Fruit fly (Drosophila melanogaster) whole organism, prepupa: ENCODE results near the gene CG7246.

Experiments used
- CG11294 ChIP-seq: fragments of 200-800 bp; sonication (Bioruptor generic); IDR thresholded peaks from 2 replicates; pipeline ENCODE4 v1.3.6; 2022; ENCODE audit warnings: missing biosample characterization, missing genetic modification characterization
- CG11762 ChIP-seq: fragments of 200-800 bp; sonication (Bioruptor generic); optimal IDR thresholded peaks from 3 replicates; lab custom pipeline; 2016; ENCODE audit warnings: missing biosample characterization, missing genetic modification characterization; ENCODE audit not compliant: insufficient read depth
- CG11902 ChIP-seq: fragments of 200-800 bp; sonication (Bioruptor generic); optimal IDR thresholded peaks from 3 replicates; lab custom pipeline; 2016; ENCODE audit warnings: missing biosample characterization, missing genetic modification characterization
- CG15336 ChIP-seq: fragments of 200-800 bp; sonication (Bioruptor generic); IDR thresholded peaks from 2 replicates; pipeline ENCODE4 v1.3.6; 2022; ENCODE audit warnings: missing biosample characterization, missing genetic modification characterization
- CG1621 ChIP-seq: fragments of 200-800 bp; sonication (Bioruptor generic); optimal IDR thresholded peaks from 3 replicates; lab custom pipeline; 2018; ENCODE audit warnings: missing biosample characterization, mild to moderate bottlenecking, missing genetic modification characterization
- CG3032 ChIP-seq: fragments of 200-800 bp; optimal IDR thresholded peaks from 2 replicates; lab custom pipeline; 2019; ENCODE audit warnings: missing biosample characterization, mild to moderate bottlenecking, missing genetic modification characterization, moderate library complexity
- CG31627 ChIP-seq: fragments of 200-800 bp; sonication (Bioruptor generic); optimal IDR thresholded peaks from 3 replicates; lab custom pipeline; 2016; ENCODE audit warnings: missing biosample characterization, missing genetic modification characterization
- CG32006 ChIP-seq: fragments of 200-800 bp; sonication (Bioruptor generic); optimal IDR thresholded peaks from 3 replicates; lab custom pipeline; 2017; ENCODE audit warnings: missing biosample characterization, mild to moderate bottlenecking, missing genetic modification characterization
- CG3919 ChIP-seq: fragments of 200-800 bp; sonication (Bioruptor generic); optimal IDR thresholded peaks from 3 replicates; lab custom pipeline; 2016; ENCODE audit warnings: missing biosample characterization, missing genetic modification characterization
- CG4318 ChIP-seq: fragments of 200-800 bp; sonication (Bioruptor generic); optimal IDR thresholded peaks from 3 replicates; lab custom pipeline; 2017; ENCODE audit warnings: missing biosample characterization, mild to moderate bottlenecking, missing genetic modification characterization
- CG6163 ChIP-seq: fragments of 200-800 bp; sonication (Bioruptor generic); IDR thresholded peaks from 3 replicates; pipeline ENCODE4 v1.3.6; 2022; ENCODE audit warnings: missing biosample characterization, missing genetic modification characterization
- CG6276 ChIP-seq: fragments of 200-800 bp; sonication (Bioruptor generic); optimal IDR thresholded peaks from 2 replicates; lab custom pipeline; 2017; ENCODE audit warnings: missing biosample characterization, mild to moderate bottlenecking, missing genetic modification characterization
- CG6854 ChIP-seq: fragments of 200-800 bp; sonication (Bioruptor generic); optimal IDR thresholded peaks from 2 replicates; lab custom pipeline; 2017; ENCODE audit warnings: missing biosample characterization, mild to moderate bottlenecking, missing genetic modification characterization
- CG7368 ChIP-seq: fragments of 200-800 bp; sonication (Bioruptor generic); optimal IDR thresholded peaks from 3 replicates; lab custom pipeline; 2016; ENCODE audit warnings: missing biosample characterization, missing genetic modification characterization
- CG8319 ChIP-seq: fragments of 200-800 bp; sonication (Bioruptor generic); optimal IDR thresholded peaks from 3 replicates; lab custom pipeline; 2016; ENCODE audit warnings: missing biosample characterization, missing genetic modification characterization
- CG9139 ChIP-seq: fragments of 200-800 bp; sonication (Bioruptor generic); optimal IDR thresholded peaks from 3 replicates; lab custom pipeline; 2017; ENCODE audit warnings: missing biosample characterization, mild to moderate bottlenecking, missing genetic modification characterization
- Eip75B ChIP-seq: fragments of 200-800 bp; sonication (Bioruptor generic); optimal IDR thresholded peaks from 3 replicates; lab custom pipeline; 2016; ENCODE audit warnings: missing biosample characterization, missing genetic modification characterization
- Eip78C ChIP-seq: fragments of 200-800 bp; sonication (Bioruptor generic); peaks from one replicate; lab custom pipeline; 2016; ENCODE audit warnings: missing biosample characterization, missing genetic modification characterization
- Eip93F ChIP-seq: fragments of 200-800 bp; sonication (Bioruptor generic); optimal IDR thresholded peaks from 2 replicates; lab custom pipeline; 2016; ENCODE audit warnings: missing biosample characterization, mild to moderate bottlenecking, missing genetic modification characterization
- Ets21C ChIP-seq: fragments of 200-800 bp; sonication (Bioruptor generic); optimal IDR thresholded peaks from 3 replicates; lab custom pipeline; 2016; ENCODE audit warnings: missing biosample characterization, missing genetic modification characterization
- Ets96B ChIP-seq: fragments of 200-800 bp; optimal IDR thresholded peaks from 2 replicates; lab custom pipeline; 2019; ENCODE audit warnings: missing biosample characterization, mild to moderate bottlenecking, missing genetic modification characterization, moderate library complexity
- Gug ChIP-seq: fragments of 200-800 bp; sonication (Bioruptor generic); IDR thresholded peaks from 2 replicates; pipeline ENCODE4 v1.3.6; 2022; ENCODE audit warnings: missing biosample characterization, missing genetic modification characterization
- Hr39 ChIP-seq: fragments of 200-800 bp; sonication (Bioruptor generic); optimal IDR thresholded peaks from 2 replicates; lab custom pipeline; 2016; ENCODE audit warnings: missing biosample characterization, missing genetic modification characterization
- Hr4 ChIP-seq: fragments of 200-800 bp; sonication (Bioruptor generic); optimal IDR thresholded peaks from 3 replicates; lab custom pipeline; 2016; ENCODE audit warnings: missing biosample characterization, missing genetic modification characterization
- Lpt ChIP-seq: fragments of 200-800 bp; sonication (Bioruptor generic); optimal IDR thresholded peaks from 3 replicates; lab custom pipeline; 2016; ENCODE audit warnings: missing biosample characterization, missing genetic modification characterization
- Met ChIP-seq: fragments of 200-800 bp; sonication (Bioruptor generic); optimal IDR thresholded peaks from 3 replicates; lab custom pipeline; 2016; ENCODE audit warnings: missing biosample characterization, missing genetic modification characterization
- OdsH ChIP-seq: fragments of 200-800 bp; sonication (Bioruptor generic); optimal IDR thresholded peaks from 3 replicates; lab custom pipeline; 2016; ENCODE audit warnings: missing biosample characterization, missing genetic modification characterization
- Sox14 ChIP-seq: fragments of 200-800 bp; sonication (Bioruptor generic); optimal IDR thresholded peaks from 3 replicates; lab custom pipeline; 2016; ENCODE audit warnings: missing biosample characterization, missing genetic modification characterization
- Sox15 ChIP-seq: fragments of 200-800 bp; sonication (Bioruptor generic); optimal IDR thresholded peaks from 3 replicates; lab custom pipeline; 2016; ENCODE audit warnings: missing biosample characterization, missing genetic modification characterization
- achi ChIP-seq: fragments of 200-800 bp; sonication (Bioruptor generic); optimal IDR thresholded peaks from 3 replicates; lab custom pipeline; 2016; ENCODE audit warnings: missing biosample characterization, missing genetic modification characterization
- acj6 ChIP-seq: fragments of 200-800 bp; sonication (Bioruptor generic); optimal IDR thresholded peaks from 3 replicates; lab custom pipeline; 2016; ENCODE audit warnings: missing biosample characterization, missing genetic modification characterization
- cyc ChIP-seq: fragments of 200-800 bp; sonication (Bioruptor generic); optimal IDR thresholded peaks from 3 replicates; lab custom pipeline; 2016; ENCODE audit warnings: missing biosample characterization, missing genetic modification characterization
- dac ChIP-seq: fragments of 200-800 bp; sonication (Bioruptor generic); optimal IDR thresholded peaks from 2 replicates; lab custom pipeline; 2017; ENCODE audit warnings: missing biosample characterization, mild to moderate bottlenecking, missing genetic modification characterization
- dsx ChIP-seq: fragments of 200-800 bp; optimal IDR thresholded peaks from 3 replicates; lab custom pipeline; 2019; ENCODE audit warnings: missing biosample characterization, mild to moderate bottlenecking, missing genetic modification characterization, moderate library complexity; ENCODE audit not compliant: poor library complexity, severe bottlenecking
- eg ChIP-seq: fragments of 200-800 bp; sonication (Bioruptor generic); IDR thresholded peaks from 3 replicates; pipeline ENCODE4 v1.3.6; 2022; ENCODE audit warnings: missing biosample characterization, missing genetic modification characterization
- esn ChIP-seq: fragments of 200-800 bp; sonication (Bioruptor generic); optimal IDR thresholded peaks from 2 replicates; lab custom pipeline; 2016; ENCODE audit warnings: missing biosample characterization, mild to moderate bottlenecking, missing genetic modification characterization, moderate library complexity
- fd59A ChIP-seq: fragments of 200-800 bp; sonication (Bioruptor generic); optimal IDR thresholded peaks from 2 replicates; lab custom pipeline; 2017; ENCODE audit warnings: missing biosample characterization, mild to moderate bottlenecking, missing genetic modification characterization, missing genetic modification reagents
- fd85E ChIP-seq: fragments of 200-800 bp; sonication (Bioruptor generic); optimal IDR thresholded peaks from 3 replicates; lab custom pipeline; 2016; ENCODE audit warnings: missing biosample characterization, missing genetic modification characterization
- fkh ChIP-seq: fragments of 200-800 bp; sonication (Bioruptor generic); optimal IDR thresholded peaks from 3 replicates; lab custom pipeline; 2017; ENCODE audit warnings: missing biosample characterization, mild to moderate bottlenecking, missing genetic modification characterization, moderate library complexity
- salr ChIP-seq, 2 experiments: fragments of 200-800 bp; sonication (Bioruptor generic); optimal IDR thresholded peaks; 3 replicates each; lab custom pipeline; 2016 to 2018; ENCODE audit warnings: missing biosample characterization in 2 of 2, missing genetic modification characterization in 2 of 2, mild to moderate bottlenecking in 1 of 2
- ss ChIP-seq, 2 experiments: fragments of 200-800 bp; sonication (Bioruptor generic); optimal IDR thresholded peaks; 2 replicates in 1 of 2; 3 replicates in 1 of 2; lab custom pipeline; 2017 to 2018; ENCODE audit warnings: mild to moderate bottlenecking in 2 of 2, missing biosample characterization in 2 of 2, missing genetic modification characterization in 2 of 2, moderate library complexity in 1 of 2
- topi ChIP-seq: fragments of 200-800 bp; sonication (Bioruptor generic); optimal IDR thresholded peaks from 3 replicates; lab custom pipeline; 2016; ENCODE audit warnings: missing biosample characterization, missing genetic modification characterization
- vri ChIP-seq: fragments of 200-800 bp; sonication (Bioruptor generic); optimal IDR thresholded peaks from 3 replicates; lab custom pipeline; 2016; ENCODE audit warnings: missing biosample characterization, mild to moderate bottlenecking, missing genetic modification characterization

Gene CG7246

DNA sequence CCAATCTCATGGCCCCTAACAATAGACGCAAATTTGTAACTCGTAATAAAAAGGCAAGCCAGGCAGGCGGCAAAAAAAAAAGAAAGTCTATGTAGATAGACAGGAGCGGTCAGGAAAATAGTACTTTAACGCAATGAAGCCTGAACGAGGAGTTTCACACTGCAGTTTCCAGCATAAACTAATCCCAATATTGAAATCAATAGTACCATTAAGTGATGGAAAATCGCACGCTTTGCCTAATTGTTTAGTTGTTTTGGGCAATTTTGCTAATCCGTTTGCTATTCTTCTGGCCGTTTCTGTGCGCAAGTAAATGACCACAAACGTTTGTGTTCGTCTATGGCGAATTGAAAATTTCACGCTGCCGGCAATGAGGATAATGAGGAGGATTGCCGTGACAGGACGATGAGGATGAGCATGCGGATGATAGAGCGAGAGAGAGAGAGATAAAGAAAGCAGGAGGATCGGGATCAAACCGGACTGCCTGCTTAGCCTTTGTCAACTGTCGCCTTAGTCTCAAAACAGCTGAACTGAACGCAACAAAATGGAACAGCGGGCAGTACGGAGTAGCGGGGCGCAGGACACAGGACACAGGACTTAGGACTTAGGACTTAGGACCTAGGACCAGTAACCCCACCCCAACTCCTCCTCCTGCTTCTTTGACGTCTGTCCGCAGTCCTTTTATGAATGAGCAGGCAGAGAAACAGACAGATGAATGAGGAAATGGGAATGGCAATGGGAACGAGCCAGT lies 46.6 kb upstream of the CG7246 start:
- TF ChIP-seq Eip78C (peak; percentile 11), CG6854 (GFP tag; lab: Kevin White, UChicago) (no peak), CG15336 (GFP tag; lab: Robert Waterston, UW) (peak; percentile 35; the same call in 1 of the 2 replicates), eg (GFP tag; lab: Robert Waterston, UW) (peak; percentile 48; the same call in 1 of the 3 replicates), Hr4 (GFP tag; lab: Kevin White, UChicago) (peak; percentile 22), CG32006 (GFP tag; lab: Kevin White, UChicago) (peak; percentile 41), acj6 (no peak)

DNA sequence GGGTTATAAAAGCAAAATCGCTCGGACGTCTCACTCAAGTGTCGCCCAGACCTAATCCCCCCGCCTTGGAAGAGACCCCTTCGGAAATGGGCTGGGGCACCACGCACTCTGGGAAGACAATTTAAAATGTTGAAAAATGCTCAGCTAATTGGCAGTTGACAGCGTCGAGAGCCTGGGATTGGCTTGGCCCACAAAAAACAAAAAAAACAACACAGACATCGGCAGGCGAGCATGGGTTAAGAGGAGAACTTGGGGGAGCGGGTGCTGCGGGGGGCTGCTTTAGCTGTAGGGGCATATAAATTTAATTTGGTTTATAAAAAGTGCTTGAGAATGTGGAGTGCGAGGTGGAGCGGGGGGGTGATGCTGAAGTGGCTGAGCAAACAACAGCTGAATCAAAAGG lies 41.6 kb upstream of the CG7246 start:
- TF ChIP-seq CG6276 (GFP tag; lab: Kevin White, UChicago) = no peak
- TF ChIP-seq Eip78C = peak; percentile 54
- TF ChIP-seq fkh = no peak
- TF ChIP-seq ss (GFP tag; optimal IDR thresholded peaks at IDR 0.05; lab: Kevin White, UChicago) = peak in 1 of 2 experiments; percentile 19
- no peak for TF ChIP-seq CG4318
- TF ChIP-seq, all 60 proteins: peak for 2

DNA sequence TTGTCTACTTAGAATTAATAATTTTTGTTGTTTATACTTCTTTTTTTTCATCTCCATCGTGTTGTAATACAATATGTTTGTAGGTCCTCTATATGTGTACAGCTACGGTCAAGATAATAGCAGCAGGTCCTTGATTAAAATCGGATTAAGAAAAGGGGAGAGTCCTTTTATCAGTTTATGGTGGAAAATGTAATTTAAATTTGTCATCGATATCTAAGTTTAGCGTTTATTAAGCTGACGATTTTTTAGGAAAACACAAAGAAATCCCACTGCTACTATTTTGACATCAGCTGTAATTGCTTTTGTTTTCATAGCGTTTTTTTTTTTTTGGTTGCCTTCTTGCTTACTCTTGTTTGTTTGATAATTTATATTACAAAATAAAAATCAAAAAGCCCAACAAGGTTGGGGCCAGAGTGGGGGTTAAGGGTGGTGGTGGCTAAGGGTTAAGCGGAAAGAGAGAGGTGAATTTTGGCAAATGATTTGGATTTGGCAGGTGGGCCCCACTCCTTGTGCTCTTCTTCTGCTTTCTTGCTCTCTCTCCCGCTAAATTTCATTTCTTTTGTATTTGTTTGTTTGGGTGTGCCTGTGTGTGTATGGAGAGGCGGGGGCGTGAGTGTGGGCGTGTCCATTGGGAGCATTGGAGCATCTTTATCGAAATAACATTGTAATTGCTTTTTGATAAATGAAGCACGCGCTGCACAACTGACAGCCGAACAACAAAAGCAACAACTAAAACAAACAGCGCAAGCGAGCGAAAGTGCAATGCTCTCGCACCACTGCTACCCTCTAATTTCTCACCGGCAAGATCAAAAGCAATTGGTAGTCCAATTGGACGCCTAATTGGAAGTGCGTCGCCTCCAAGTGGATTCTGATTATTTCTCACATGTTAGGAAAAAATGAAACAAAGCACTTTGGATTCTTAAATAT lies 40.2 kb upstream of the CG7246 start:
- no peak for TF ChIP-seq CG8319 (GFP tag; lab: Kevin White, UChicago)
- no peak for TF ChIP-seq Sox15
- TF ChIP-seq fd59A = no peak
- peak; percentile 44 for TF ChIP-seq cyc
- TF ChIP-seq dac (GFP tag; lab: Kevin White, UChicago) = no peak
- no peak for TF ChIP-seq CG7368
- peak; percentile 46 for TF ChIP-seq Hr4 (GFP tag; lab: Kevin White, UChicago)
- TF ChIP-seq CG6854 (GFP tag; lab: Kevin White, UChicago) = no peak
- TF ChIP-seq esn (GFP tag; lab: Kevin White, UChicago) = peak; percentile 44
- no peak for TF ChIP-seq salr (GFP tag; optimal IDR thresholded peaks at IDR 0.05; lab: Kevin White, UChicago)
- TF ChIP-seq Ets96B = peak; percentile 42
- peak; percentile 35 for TF ChIP-seq OdsH (GFP tag; lab: Kevin White, UChicago)
- no peak for TF ChIP-seq CG3032
- TF ChIP-seq CG31627 (GFP tag; lab: Kevin White, UChicago) = peak; percentile 25
- TF ChIP-seq CG6276 (GFP tag; lab: Kevin White, UChicago) = peak; percentile 23
- TF ChIP-seq Lpt (GFP tag; lab: Kevin White, UChicago) = no peak
- TF ChIP-seq CG32006 (GFP tag; lab: Kevin White, UChicago) = peak; percentile 27
- TF ChIP-seq CG1621 (tag; lab: Kevin White, UChicago) = no peak
- no peak for TF ChIP-seq fd85E (GFP tag; lab: Kevin White, UChicago)
- peak; percentile 28 for TF ChIP-seq CG3919
- no peak for TF ChIP-seq CG11902 (GFP tag; lab: Kevin White, UChicago)
- peak; percentile 62 for TF ChIP-seq Met (GFP tag; lab: Kevin White, UChicago)
- peak; percentile 56 for TF ChIP-seq topi (GFP tag; lab: Kevin White, UChicago)
- TF ChIP-seq acj6 = peak; percentile 18
- no peak for TF ChIP-seq Gug (GFP tag; lab: Robert Waterston, UW)
- TF ChIP-seq dsx (GFP tag; lab: Kevin White, UChicago) = peak; percentile 9
- TF ChIP-seq CG11294 (GFP tag; lab: Robert Waterston, UW) = no peak
- no peak for TF ChIP-seq Eip93F (GFP tag; lab: Kevin White, UChicago)
- peak; percentile 34 for TF ChIP-seq Eip75B (GFP tag; lab: Kevin White, UChicago)
- TF ChIP-seq CG11762 (GFP tag; lab: Kevin White, UChicago) = no peak
- TF ChIP-seq fkh = peak; percentile 26
- TF ChIP-seq Ets21C = peak; percentile 26
- TF ChIP-seq CG6163 = peak; percentile 28; the same call in 1 of the 3 replicates
- TF ChIP-seq CG9139 (GFP tag; lab: Kevin White, UChicago) = no peak
- TF ChIP-seq Hr39 = peak; percentile 45
- peak; percentile 33 for TF ChIP-seq vri (GFP tag; lab: Kevin White, UChicago)
- peak; percentile 1 for TF ChIP-seq achi (GFP tag; lab: Kevin White, UChicago)
- TF ChIP-seq Sox14 (GFP tag; lab: Kevin White, UChicago) = peak; percentile 40
